Worm (Caenorhabditis elegans): ENCODE measurements around the gene D1054.5.

DNA sequence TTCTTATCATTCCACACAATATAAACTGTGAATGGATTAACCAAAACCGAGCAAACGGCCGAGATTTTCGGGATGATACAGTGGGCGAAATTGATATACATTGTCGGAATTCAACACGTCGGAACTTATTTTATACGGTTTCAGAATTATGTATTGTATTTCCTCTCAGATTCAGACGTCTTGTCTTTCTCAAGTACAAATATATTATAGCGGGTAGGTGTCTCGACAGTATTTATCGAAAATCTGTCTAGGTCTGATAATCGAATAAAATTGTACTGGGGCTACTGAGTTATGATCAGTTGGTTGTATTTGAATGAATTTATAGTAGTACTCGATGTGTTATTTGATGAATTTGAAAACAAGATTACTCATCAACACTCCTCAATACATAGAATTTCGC is 32.7 kb downstream of the D1054.5 start, which contains the start of gene srj-22:
- TF ChIP-seq lin-13 (tag; optimal IDR thresholded peaks at IDR 0.05): no peak
- TF ChIP-seq nhr-237 (tag; optimal IDR thresholded peaks at IDR 0.05): no peak
- no peak for TF ChIP-seq mab-5 (tag; optimal IDR thresholded peaks at IDR 0.05)
- no peak for TF ChIP-seq ztf-11 (tag; optimal IDR thresholded peaks at IDR 0.05)
- no peak for TF ChIP-seq ceh-43 (GFP tag; optimal IDR thresholded peaks at IDR 0.05)
- TF ChIP-seq lsy-2 (tag; optimal IDR thresholded peaks at IDR 0.05): no peak
- TF ChIP-seq ham-2 (GFP tag; optimal IDR thresholded peaks at IDR 0.05): no peak
- TF ChIP-seq nhr-76 (tag; optimal IDR thresholded peaks at IDR 0.05): no peak
- no peak for TF ChIP-seq pha-4 (tag; optimal IDR thresholded peaks at IDR 0.05)
- no peak for TF ChIP-seq mep-1 (tag; optimal IDR thresholded peaks at IDR 0.05)
- no peak for TF ChIP-seq elt-1 (tag; optimal IDR thresholded peaks at IDR 0.05; ENCODE audit: borderline replicate concordance, insufficient read depth)
- no peak for TF ChIP-seq unc-39 (tag; optimal IDR thresholded peaks at IDR 0.05)
- no peak for TF ChIP-seq ces-1 (GFP tag; optimal IDR thresholded peaks at IDR 0.05)
- no peak for TF ChIP-seq zip-8 (tag; optimal IDR thresholded peaks at IDR 0.05)
